Worm (Caenorhabditis elegans) whole organism, young adult: ENCODE data around the gene M03D4.4.

Source experiments
- B0019.2 ChIP-seq: fragments of 200-800 bp; sonication (Bioruptor generic); conservative IDR thresholded peaks from 2 replicates; pipeline ENCODE4 v1.3.6; 2022; ENCODE audit warnings: missing genetic modification reagents, missing genetic modification characterization, missing compliant biosample characterization
- B0336.3 ChIP-seq: fragments of 200-800 bp; sonication (Bioruptor generic); IDR thresholded peaks from 2 replicates; pipeline ENCODE4 v1.3.6; 2022; ENCODE audit warnings: missing genetic modification characterization, missing compliant biosample characterization
- C17E4.6 ChIP-seq: fragments of 200-800 bp; sonication (Bioruptor generic); IDR thresholded peaks from 2 replicates; pipeline ENCODE4 v1.3.6; 2022; ENCODE audit warnings: missing genetic modification reagents, missing genetic modification characterization, missing compliant biosample characterization
- F33H1.4 ChIP-seq: fragments of 200-800 bp; sonication (Bioruptor generic); IDR thresholded peaks from 2 replicates; pipeline ENCODE4 v1.3.6; 2022; ENCODE audit warnings: missing genetic modification reagents, missing genetic modification characterization, missing compliant biosample characterization
- F39B2.1 ChIP-seq: fragments of 200-800 bp; sonication (Bioruptor generic); IDR thresholded peaks from 2 replicates; pipeline ENCODE4 v1.3.6; 2022; ENCODE audit warnings: missing genetic modification reagents, missing genetic modification characterization, missing compliant biosample characterization
- F52B5.7 ChIP-seq: sonication (generic microtip); optimal IDR thresholded peaks from 2 replicates; lab custom pipeline; 2016; ENCODE audit warnings: mild to moderate bottlenecking, missing genetic modification characterization, missing compliant biosample characterization
- F55B11.4 ChIP-seq: sonication (generic microtip); optimal IDR thresholded peaks from 2 replicates; lab custom pipeline; 2016; ENCODE audit warnings: missing compliant biosample characterization, missing genetic modification characterization, borderline replicate concordance; ENCODE audit not compliant: insufficient read depth
- K12H6.12 ChIP-seq: fragments of 200-800 bp; sonication (Bioruptor generic); optimal IDR thresholded peaks from 2 replicates; lab custom pipeline; 2018; ENCODE audit warnings: mild to moderate bottlenecking, missing genetic modification characterization, missing compliant biosample characterization
- T07F8.4 ChIP-seq: sonication (generic microtip); optimal IDR thresholded peaks from 2 replicates; lab custom pipeline; 2016; ENCODE audit warnings: mild to moderate bottlenecking, missing genetic modification characterization, moderate library complexity, missing compliant biosample characterization
- Y53G8AR.9 ChIP-seq: fragments of 200-800 bp; sonication (Bioruptor generic); conservative IDR thresholded peaks from 2 replicates; pipeline ENCODE4 v1.3.6; 2022; ENCODE audit warnings: missing genetic modification reagents, missing genetic modification characterization, missing compliant biosample characterization
- akir-1 ChIP-seq: fragments of 200-800 bp; sonication (Bioruptor generic); optimal IDR thresholded peaks from 2 replicates; lab custom pipeline; 2018; ENCODE audit warnings: mild to moderate bottlenecking, missing genetic modification characterization, moderate library complexity, missing compliant biosample characterization
- attf-3 ChIP-seq: fragments of 200-800 bp; sonication (Bioruptor generic); conservative IDR thresholded peaks from 2 replicates; pipeline ENCODE4 v1.3.6; 2022; ENCODE audit warnings: missing genetic modification reagents, missing genetic modification characterization, missing compliant biosample characterization
- bed-1 ChIP-seq: fragments of 200-800 bp; sonication (Bioruptor generic); IDR thresholded peaks from 2 replicates; pipeline ENCODE4 v1.3.6; 2022; ENCODE audit warnings: missing genetic modification reagents, missing genetic modification characterization, missing compliant biosample characterization
- bed-2 ChIP-seq: fragments of 200-800 bp; sonication (Bioruptor generic); IDR thresholded peaks from 2 replicates; pipeline ENCODE4 v1.3.6; 2022; ENCODE audit warnings: missing genetic modification reagents, missing genetic modification characterization, missing compliant biosample characterization
- cebp-1 ChIP-seq, 2 experiments: fragments of 200-800 bp in 1 of 2; sonication (Bioruptor generic) in 1 of 2; sonication (generic microtip) in 1 of 2; IDR thresholded peaks in 1 of 2; optimal IDR thresholded peaks in 1 of 2; 2 replicates each; pipeline versions ENCODE4 v1.3.6 to Lab custom; 2017 to 2022; ENCODE audit warnings: missing compliant biosample characterization in 2 of 2, missing genetic modification characterization in 2 of 2, mild to moderate bottlenecking in 1 of 2, missing genetic modification reagents in 1 of 2, moderate library complexity in 1 of 2
- ceh-100 ChIP-seq: fragments of 200-800 bp; sonication (Bioruptor generic); IDR thresholded peaks from 2 replicates; pipeline ENCODE4 v1.3.6; 2022; ENCODE audit warnings: missing genetic modification reagents, missing genetic modification characterization, missing compliant biosample characterization
- ceh-58 ChIP-seq: fragments of 200-800 bp; sonication (Bioruptor generic); IDR thresholded peaks from 2 replicates; pipeline ENCODE4 v1.3.6; 2022; ENCODE audit warnings: missing genetic modification characterization, missing compliant biosample characterization
- ceh-91 ChIP-seq: fragments of 200-800 bp; sonication (Bioruptor generic); IDR thresholded peaks from 2 replicates; pipeline ENCODE4 v1.3.6; 2022; ENCODE audit warnings: missing genetic modification reagents, missing genetic modification characterization, missing compliant biosample characterization
- chd-7 ChIP-seq: sonication (generic microtip); optimal IDR thresholded peaks from 2 replicates; lab custom pipeline; 2016; ENCODE audit warnings: mild to moderate bottlenecking, missing genetic modification characterization, moderate library complexity, missing compliant biosample characterization
- dpl-1 ChIP-seq: fragments of 150-350 bp; optimal IDR thresholded peaks from 2 replicates; lab custom pipeline; 2014; ENCODE audit warnings: missing biosample characterization, missing genetic modification reagents, missing genetic modification characterization
- egl-44 ChIP-seq: fragments of 200-800 bp; sonication (Bioruptor generic); IDR thresholded peaks from 2 replicates; pipeline ENCODE4 v1.3.6; 2022; ENCODE audit warnings: missing genetic modification reagents, missing genetic modification characterization, missing compliant biosample characterization
- ekl-4 ChIP-seq: fragments of 200-800 bp; sonication (Bioruptor generic); IDR thresholded peaks from 2 replicates; pipeline ENCODE4 v1.3.6; 2022; ENCODE audit warnings: missing genetic modification reagents, missing genetic modification characterization, missing compliant biosample characterization
- hmg-1.2 ChIP-seq: fragments of 200-800 bp; sonication (Bioruptor generic); IDR thresholded peaks from 2 replicates; pipeline ENCODE4 v1.3.6; 2022; ENCODE audit warnings: missing genetic modification reagents, missing genetic modification characterization, missing compliant biosample characterization
- hmg-20 ChIP-seq: fragments of 200-800 bp; sonication (Bioruptor generic); IDR thresholded peaks from 2 replicates; pipeline ENCODE4 v1.3.6; 2022; ENCODE audit warnings: missing genetic modification reagents, missing genetic modification characterization, missing compliant biosample characterization
- hrde-1 ChIP-seq: sonication (generic microtip); optimal IDR thresholded peaks from 2 replicates; lab custom pipeline; 2016; ENCODE audit warnings: missing genetic modification characterization, mild to moderate bottlenecking, missing compliant biosample characterization, moderate library complexity, missing genotype, missing genetic modification reagents, borderline replicate concordance
- let-526 ChIP-seq: fragments of 200-800 bp; sonication (Bioruptor generic); IDR thresholded peaks from 2 replicates; pipeline ENCODE4 v1.3.6; 2022; ENCODE audit warnings: missing genetic modification reagents, missing genetic modification characterization, missing compliant biosample characterization
- lin-26 ChIP-seq: fragments of 200-800 bp; sonication (Bioruptor generic); IDR thresholded peaks from 2 replicates; pipeline ENCODE4 v1.3.6; 2022; ENCODE audit warnings: missing genetic modification reagents, missing genetic modification characterization, missing compliant biosample characterization
- lsl-1 ChIP-seq: fragments of 200-800 bp; sonication (Bioruptor generic); optimal IDR thresholded peaks from 2 replicates; lab custom pipeline; 2018; ENCODE audit warnings: mild to moderate bottlenecking, missing genetic modification characterization, moderate library complexity, missing compliant biosample characterization
- madf-8 ChIP-seq: fragments of 200-800 bp; sonication (Bioruptor generic); conservative IDR thresholded peaks from 2 replicates; pipeline ENCODE4 v1.3.6; 2022; ENCODE audit warnings: missing genetic modification reagents, missing genetic modification characterization, missing compliant biosample characterization
- nfya-1 ChIP-seq: sonication (generic microtip); optimal IDR thresholded peaks from 2 replicates; lab custom pipeline; 2017; ENCODE audit warnings: antibody characterized with exemption, missing compliant biosample characterization, missing genetic modification characterization, borderline replicate concordance; ENCODE audit not compliant: insufficient read depth
- nfya-2 ChIP-seq: fragments of 200-800 bp; sonication (Bioruptor generic); IDR thresholded peaks from 2 replicates; pipeline ENCODE4 v1.3.6; 2022; ENCODE audit warnings: missing genetic modification reagents, missing genetic modification characterization, missing compliant biosample characterization
- pha-4 ChIP-seq: fragments of 150-350 bp; sonication (generic microtip); optimal IDR thresholded peaks from 2 replicates; lab custom pipeline; 2014; ENCODE audit warnings: missing biosample characterization, missing genetic modification reagents, missing genetic modification characterization
- rcor-1 ChIP-seq: fragments of 200-800 bp; sonication (Bioruptor generic); IDR thresholded peaks from 2 replicates; pipeline ENCODE4 v1.3.6; 2022; ENCODE audit warnings: missing genetic modification reagents, missing genetic modification characterization, missing compliant biosample characterization
- rpc-1 ChIP-seq, 2 experiments: fragments of 150-350 bp in 1 of 2; sonication (generic microtip) in 1 of 2; optimal IDR thresholded peaks; 2 replicates each; lab custom pipeline; 2014 to 2018; ENCODE audit warnings: missing biosample characterization in 1 of 2, missing genetic modification characterization in 1 of 2, missing genetic modification reagents in 1 of 2, missing genotype in 1 of 2
- snpc-1.3 ChIP-seq: sonication (generic microtip); optimal IDR thresholded peaks from 2 replicates; lab custom pipeline; 2017; ENCODE audit warnings: missing genetic modification characterization, mild to moderate bottlenecking, missing compliant biosample characterization, antibody characterized with exemption, moderate library complexity, missing genotype, missing genetic modification reagents; ENCODE audit not compliant: insufficient read depth
- snpc-4 ChIP-seq, 5 experiments: fragments of 150-350 bp in 1 of 5; sonication (generic microtip) in 4 of 5; optimal IDR thresholded peaks; 2 replicates each; lab custom pipeline; 2014 to 2018; ENCODE audit warnings: missing genetic modification characterization in 5 of 5, missing biosample characterization in 3 of 5, antibody characterized with exemption in 2 of 5, mild to moderate bottlenecking in 2 of 5, missing compliant biosample characterization in 2 of 5, missing genotype in 2 of 5, moderate library complexity in 2 of 5, missing genetic modification reagents in 1 of 5
- tlf-1 ChIP-seq: fragments of 200-800 bp; sonication (Bioruptor generic); optimal IDR thresholded peaks from 2 replicates; lab custom pipeline; 2018; ENCODE audit warnings: mild to moderate bottlenecking, missing genetic modification characterization, missing compliant biosample characterization
- zfh-2 ChIP-seq: fragments of 200-800 bp; sonication (Bioruptor generic); conservative IDR thresholded peaks from 2 replicates; pipeline ENCODE4 v1.3.6; 2022; ENCODE audit warnings: missing genetic modification reagents, missing genetic modification characterization, missing compliant biosample characterization
- ztf-18 ChIP-seq: sonication (generic microtip); optimal IDR thresholded peaks from 2 replicates; lab custom pipeline; 2016; ENCODE audit warnings: missing genotype, mild to moderate bottlenecking, missing genetic modification characterization, missing compliant biosample characterization
- ztf-25 ChIP-seq: fragments of 200-800 bp; sonication (Bioruptor generic); IDR thresholded peaks from 2 replicates; pipeline ENCODE4 v1.3.6; 2022; ENCODE audit warnings: missing genetic modification reagents, missing genetic modification characterization, missing compliant biosample characterization
- ztf-28 ChIP-seq: fragments of 200-800 bp; sonication (Bioruptor generic); IDR thresholded peaks from 2 replicates; pipeline ENCODE4 v1.3.6; 2022; ENCODE audit warnings: missing genetic modification reagents, missing genetic modification characterization, missing compliant biosample characterization
- ztf-3 ChIP-seq: fragments of 200-800 bp; sonication (Bioruptor generic); optimal IDR thresholded peaks from 2 replicates; lab custom pipeline; 2018; ENCODE audit warnings: mild to moderate bottlenecking, missing genetic modification characterization, missing compliant biosample characterization
- ztf-6 ChIP-seq: fragments of 200-800 bp; sonication (Bioruptor generic); IDR thresholded peaks from 2 replicates; pipeline ENCODE4 v1.3.6; 2022; ENCODE audit warnings: missing genetic modification reagents, missing genetic modification characterization, missing compliant biosample characterization

The M03D4.4 gene

ce11 chrIV:6130437-6130836 is 3.3 kb upstream of the M03D4.4 start:
- TF ChIP-seq ztf-6 (GFP tag; lab: Robert Waterston, UW) (no peak), ztf-25 (GFP tag; lab: Robert Waterston, UW) (no peak), dpl-1 (GFP tag; lab: Kevin White, UChicago) (no peak), F52B5.7 (tag; lab: Kevin White, UChicago) (no peak), B0019.2 (GFP tag; lab: Robert Waterston, UW) (no peak), lin-26 (GFP tag; lab: Robert Waterston, UW) (no peak)
- TF ChIP-seq, all 124 proteins: peak for 0

- TF ChIP-seq ceh-100 (GFP tag; lab: Robert Waterston, UW) (peak; percentile 33; the same call in 1 of the 2 replicates), ztf-18 (peak; percentile 52), nfya-2 (GFP tag; lab: Robert Waterston, UW) (0 out of 2 replicates have a peak, but pooled peaks have one; percentile 68), bed-2 (GFP tag; lab: Robert Waterston, UW) (no peak), ceh-58 (GFP tag; lab: Robert Waterston, UW) (no peak), snpc-4 (GFP tag; optimal IDR thresholded peaks at IDR 0.05; lab: Kevin White, UChicago) (peak; percentile 99), snpc-4 (tag; optimal IDR thresholded peaks at IDR 0.05; lab: Kevin White, UChicago) (peak; percentile 98 to 99 (median 98)), B0336.3 (GFP tag; lab: Robert Waterston, UW) (peak; percentile 95), zfh-2 (GFP tag; lab: Robert Waterston, UW) (no peak), hrde-1 (tag; lab: Kevin White, UChicago) (peak; percentile 77), lsl-1 (GFP tag; lab: Kevin White, UChicago) (peak; percentile 86), F39B2.1 (GFP tag; lab: Robert Waterston, UW) (peak; percentile 67; the same call in 1 of the 2 replicates), F55B11.4 (tag; lab: Kevin White, UChicago) (no peak), bed-1 (GFP tag; lab: Robert Waterston, UW) (no peak), ztf-28 (GFP tag; lab: Robert Waterston, UW) (0 out of 2 replicates have a peak, but pooled peaks have one; percentile 54), rpc-1 (optimal IDR thresholded peaks at IDR 0.05; lab: Kevin White, UChicago) (no peak), rpc-1 (tag; optimal IDR thresholded peaks at IDR 0.05; lab: Kevin White, UChicago) (peak; percentile 1), let-526 (GFP tag; lab: Robert Waterston, UW) (peak; percentile 69; the same call in 1 of the 2 replicates), K12H6.12 (no peak), Y53G8AR.9 (GFP tag; lab: Robert Waterston, UW) (peak; percentile 90), akir-1 (GFP tag; lab: Kevin White, UChicago) (no peak), attf-3 (GFP tag; lab: Robert Waterston, UW) (peak; percentile 65; the same call in 1 of the 2 replicates), nfya-1 (tag; lab: Kevin White, UChicago) (no peak), ceh-91 (GFP tag; lab: Robert Waterston, UW) (peak; percentile 83), ekl-4 (GFP tag; lab: Robert Waterston, UW) (peak; percentile 92), hmg-20 (GFP tag; lab: Robert Waterston, UW) (peak; percentile 84), snpc-1.3 (tag; lab: Kevin White, UChicago) (peak; percentile 86), F33H1.4 (GFP tag; lab: Robert Waterston, UW) (peak; percentile 89), hmg-1.2 (GFP tag; lab: Robert Waterston, UW) (peak; percentile 96), C17E4.6 (GFP tag; lab: Robert Waterston, UW) (peak; percentile 90), pha-4 (tag; lab: Kevin White, UChicago) (no peak), egl-44 (GFP tag; lab: Robert Waterston, UW) (no peak), T07F8.4 (tag; lab: Kevin White, UChicago) (peak; percentile 36), chd-7 (tag; lab: Kevin White, UChicago) (peak; percentile 5), tlf-1 (GFP tag; lab: Kevin White, UChicago) (peak; percentile 93), madf-8 (GFP tag; lab: Robert Waterston, UW) (peak; percentile 75), cebp-1 (GFP tag; IDR thresholded peaks at IDR 0.05; lab: Robert Waterston, UW) (no peak), cebp-1 (tag; optimal IDR thresholded peaks at IDR 0.05; lab: Kevin White, UChicago) (peak; percentile 42), rcor-1 (peak; percentile 94), ztf-3 (GFP tag; lab: Kevin White, UChicago) (no peak)
Observed at ce11 chrIV:6117741-6118265, 9.3 kb downstream of the M03D4.4 start, which contains the start of gene zen-4. zen-4 (plus strand) TSS chrIV:6118215.
